Worm (Caenorhabditis elegans): Measurements from ENCODE around the gene nlp-53.

DNA sequence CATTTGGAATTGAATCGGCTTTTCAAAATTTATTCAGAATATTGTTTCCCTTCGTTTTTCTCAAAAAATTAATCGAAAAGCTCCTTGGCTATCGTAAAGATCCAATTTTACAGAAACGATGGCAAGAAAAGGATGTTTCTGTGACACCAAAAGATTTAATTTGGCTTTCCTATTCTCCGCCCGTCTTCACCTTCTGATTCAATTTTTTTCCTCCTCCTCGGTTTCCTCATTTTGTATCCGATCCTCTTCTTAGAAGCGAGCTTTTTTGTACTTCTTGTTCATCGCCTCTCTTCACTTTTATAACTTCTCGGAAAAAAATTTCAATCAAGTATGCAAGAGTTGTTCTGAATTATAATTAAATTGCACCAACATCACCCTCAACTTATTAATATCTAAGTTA lies 8.6 kb upstream of the nlp-53 start:
- TF ChIP-seq ceh-16 (tag; optimal IDR thresholded peaks at IDR 0.05), result no peak
- TF ChIP-seq pqm-1 (tag; optimal IDR thresholded peaks at IDR 0.05), result no peak

All from whole organism, L3 larva.